Worm (Caenorhabditis elegans): Measurements from ENCODE around the gene F35E12.6.

DNA sequence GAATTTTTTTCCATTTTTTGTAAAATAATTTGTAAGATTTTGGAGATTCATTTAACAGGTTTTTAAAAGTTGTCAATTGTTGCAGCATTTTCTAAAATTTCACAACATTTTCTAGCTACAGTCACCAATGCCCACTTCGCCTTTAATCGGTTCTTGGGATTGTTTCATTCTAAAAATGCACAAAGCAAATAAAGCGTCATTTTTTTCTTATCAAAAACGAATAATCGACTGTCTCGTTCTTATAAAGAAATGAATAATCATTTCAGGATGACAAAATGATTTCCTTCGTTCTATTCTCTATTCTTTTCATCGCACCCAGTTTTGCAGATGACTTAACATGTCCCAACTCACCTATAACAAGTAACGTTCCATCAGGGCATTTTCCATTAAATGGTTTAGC lies 39.5 kb upstream of the F35E12.6 start, which contains the start of gene F53C11.1:
- no peak for TF ChIP-seq dao-5 (tag; optimal IDR thresholded peaks at IDR 0.05)
- TF ChIP-seq him-1 (tag; optimal IDR thresholded peaks at IDR 0.05) = no peak
- TF ChIP-seq W03F9.2 (tag; optimal IDR thresholded peaks at IDR 0.05) = no peak
